Worm (Caenorhabditis elegans): ENCODE results near the gene H23N18.6.

ce11 chrV:4960686-4961085 lies 45.8 kb upstream of the H23N18.6 start:
- TF ChIP-seq ZK546.5 (tag; optimal IDR thresholded peaks at IDR 0.05) = no peak
- TF ChIP-seq pha-4 (GFP tag; IDR thresholded peaks at IDR 0.05) = no peak
- no peak for TF ChIP-seq pha-4 (tag; optimal IDR thresholded peaks at IDR 0.05)
- no peak for TF ChIP-seq hmg-1.1 (GFP tag; IDR thresholded peaks at IDR 0.05)
- no peak for TF ChIP-seq ama-1 (optimal IDR thresholded peaks at IDR 0.05)
- TF ChIP-seq aha-1 (tag) = no peak
- no peak for TF ChIP-seq nhr-77 (tag; optimal IDR thresholded peaks at IDR 0.05)
- no peak for TF ChIP-seq daf-16 (GFP tag; optimal IDR thresholded peaks at IDR 0.05)
- no peak for TF ChIP-seq daf-16 (tag; optimal IDR thresholded peaks at IDR 0.05)

All from whole organism, L4 larva.